Fruit fly (Drosophila melanogaster) whole organism, embryonic: ENCODE data around the gene tHMG1.

Source experiments
- Abd-B ChIP-seq: fragments of 200-800 bp; sonication (Bioruptor generic); optimal IDR thresholded peaks from 2 replicates; lab custom pipeline; 2018; ENCODE audit warnings: missing biosample characterization, mild to moderate bottlenecking, missing genetic modification characterization, moderate library complexity
- Atf6 ChIP-seq: fragments of 200-800 bp; sonication (Bioruptor generic); IDR thresholded peaks from 2 replicates; pipeline ENCODE4 v1.3.6; 2022; ENCODE audit warnings: missing biosample characterization, missing genetic modification characterization
- Blimp-1 ChIP-seq: fragments of 200-800 bp; sonication (Bioruptor generic); optimal IDR thresholded peaks from 3 replicates; lab custom pipeline; 2018; ENCODE audit warnings: missing biosample characterization, missing genetic modification characterization, mild to moderate bottlenecking, moderate library complexity, missing genetic modification reagents
- CG10274 ChIP-seq: fragments of 200-800 bp; sonication (Bioruptor generic); optimal IDR thresholded peaks from 3 replicates; lab custom pipeline; 2017; ENCODE audit warnings: missing biosample characterization, mild to moderate bottlenecking, missing genetic modification characterization
- CG10543 ChIP-seq: fragments of 200-800 bp; sonication (Bioruptor generic); optimal IDR thresholded peaks from 3 replicates; lab custom pipeline; 2017; ENCODE audit warnings: missing biosample characterization, mild to moderate bottlenecking, missing genetic modification characterization, moderate library complexity
- CG11695 ChIP-seq: fragments of 200-800 bp; sonication (Bioruptor generic); IDR thresholded peaks from 3 replicates; pipeline ENCODE4 v1.3.6; 2022; ENCODE audit warnings: missing biosample characterization, missing genetic modification characterization
- CG12659 ChIP-seq: fragments of 200-800 bp; sonication (Bioruptor generic); optimal IDR thresholded peaks from 3 replicates; lab custom pipeline; 2017; ENCODE audit warnings: mild to moderate bottlenecking, missing biosample characterization, missing genetic modification reagents, missing genetic modification characterization
- CG13296 ChIP-seq: fragments of 200-800 bp; sonication (Bioruptor generic); optimal IDR thresholded peaks from 3 replicates; lab custom pipeline; 2018; ENCODE audit warnings: missing biosample characterization, mild to moderate bottlenecking, missing genetic modification characterization
- CG13894 ChIP-seq: fragments of 200-800 bp; sonication (Bioruptor generic); optimal IDR thresholded peaks from 3 replicates; lab custom pipeline; 2018; ENCODE audit warnings: missing biosample characterization, mild to moderate bottlenecking, missing genetic modification characterization, moderate library complexity
- CG1529 ChIP-seq: fragments of 200-800 bp; sonication (Bioruptor generic); optimal IDR thresholded peaks from 3 replicates; lab custom pipeline; 2018; ENCODE audit warnings: missing biosample characterization, missing genetic modification characterization
- CG1603 ChIP-seq: fragments of 200-800 bp; sonication (Bioruptor generic); optimal IDR thresholded peaks from 2 replicates; lab custom pipeline; 2019; ENCODE audit warnings: missing biosample characterization, mild to moderate bottlenecking, missing genetic modification characterization, moderate library complexity
- CG18476 ChIP-seq: fragments of 200-800 bp; sonication (Bioruptor generic); optimal IDR thresholded peaks from 2 replicates; lab custom pipeline; 2016; ENCODE audit warnings: missing biosample characterization, mild to moderate bottlenecking, missing genetic modification characterization
- CG18599 ChIP-seq: fragments of 200-800 bp; sonication (Bioruptor generic); optimal IDR thresholded peaks from 3 replicates; lab custom pipeline; 2017; ENCODE audit warnings: missing biosample characterization, missing genetic modification characterization, mild to moderate bottlenecking, moderate library complexity, missing genetic modification reagents
- CG34376 ChIP-seq: fragments of 200-800 bp; sonication (Bioruptor generic); optimal IDR thresholded peaks from 2 replicates; lab custom pipeline; 2018; ENCODE audit warnings: missing biosample characterization, mild to moderate bottlenecking, missing genetic modification characterization
- CG4854 ChIP-seq: fragments of 200-800 bp; sonication (Bioruptor generic); optimal IDR thresholded peaks from 2 replicates; lab custom pipeline; 2016; ENCODE audit warnings: missing biosample characterization, missing genetic modification characterization, inconsistent platforms
- CG6272 ChIP-seq: fragments of 200-800 bp; sonication (Bioruptor generic); IDR thresholded peaks from 2 replicates; pipeline ENCODE4 v1.3.6; 2022; ENCODE audit warnings: missing biosample characterization, missing genetic modification characterization
- CG6765 ChIP-seq: fragments of 200-800 bp; sonication (Bioruptor generic); optimal IDR thresholded peaks from 3 replicates; lab custom pipeline; 2017; ENCODE audit warnings: missing biosample characterization, mild to moderate bottlenecking, missing genetic modification characterization
- CG7839 ChIP-seq: fragments of 200-800 bp; sonication (Bioruptor generic); optimal IDR thresholded peaks from 3 replicates; lab custom pipeline; 2018; ENCODE audit warnings: missing biosample characterization, mild to moderate bottlenecking, missing genetic modification characterization, moderate library complexity
- CG9727 ChIP-seq: fragments of 200-800 bp; sonication (Bioruptor generic); optimal IDR thresholded peaks from 3 replicates; lab custom pipeline; 2017; ENCODE audit warnings: missing biosample characterization, mild to moderate bottlenecking, missing genetic modification characterization
- Chrac-16 ChIP-seq: fragments of 200-800 bp; sonication (Bioruptor generic); optimal IDR thresholded peaks from 3 replicates; lab custom pipeline; 2016; ENCODE audit warnings: missing biosample characterization, missing genetic modification characterization
- Dbx ChIP-seq: fragments of 200-800 bp; sonication (Bioruptor generic); IDR thresholded peaks from 3 replicates; pipeline ENCODE4 v1.3.6; 2022; ENCODE audit warnings: missing biosample characterization, missing genetic modification characterization
- Dip2 ChIP-seq: fragments of 200-800 bp; sonication (Bioruptor generic); IDR thresholded peaks from 2 replicates; pipeline ENCODE4 v1.3.6; 2022; ENCODE audit warnings: missing biosample characterization, missing genetic modification characterization
- Doc3 ChIP-seq: fragments of 200-800 bp; sonication (Bioruptor generic); IDR thresholded peaks from 3 replicates; pipeline ENCODE4 v1.3.6; 2022; ENCODE audit warnings: missing biosample characterization, missing genetic modification characterization; ENCODE audit not compliant: partially characterized antibody
- Dref ChIP-seq: fragments of 200-800 bp; sonication (Bioruptor generic); IDR thresholded peaks from 2 replicates; pipeline ENCODE4 v1.3.6; 2022; ENCODE audit warnings: missing biosample characterization, missing genetic modification characterization
- E2f2 ChIP-seq: fragments of 200-800 bp; sonication (Bioruptor generic); IDR thresholded peaks from 2 replicates; pipeline ENCODE4 v1.3.6; 2022; ENCODE audit warnings: missing biosample characterization, missing genetic modification characterization
- Ets65A ChIP-seq: fragments of 200-800 bp; sonication (Bioruptor generic); peaks from one replicate; lab custom pipeline; 2016; ENCODE audit warnings: missing biosample characterization, missing genetic modification characterization
- Kr ChIP-seq: fragments of 200-800 bp; sonication (Bioruptor generic); optimal IDR thresholded peaks from 2 replicates; lab custom pipeline; 2017; ENCODE audit warnings: missing biosample characterization, mild to moderate bottlenecking, missing genetic modification characterization
- Lim3 ChIP-seq: fragments of 200-800 bp; sonication (Bioruptor generic); IDR thresholded peaks from 2 replicates; pipeline ENCODE4 v1.3.6; 2022; ENCODE audit warnings: missing biosample characterization, missing genetic modification characterization
- Nf-YB ChIP-seq: fragments of 200-800 bp; sonication (Bioruptor generic); optimal IDR thresholded peaks from 3 replicates; lab custom pipeline; 2019; ENCODE audit warnings: missing biosample characterization, mild to moderate bottlenecking, missing genetic modification characterization, moderate library complexity
- Nf-YC ChIP-seq: fragments of 200-800 bp; optimal IDR thresholded peaks from 3 replicates; lab custom pipeline; 2019; ENCODE audit warnings: missing biosample characterization, mild to moderate bottlenecking, missing genetic modification characterization, moderate library complexity
- Scr ChIP-seq: fragments of 200-800 bp; sonication (Bioruptor generic); IDR thresholded peaks from 2 replicates; pipeline ENCODE4 v1.3.6; 2022; ENCODE audit warnings: missing biosample characterization, missing genetic modification characterization; ENCODE audit not compliant: partially characterized antibody
- Taf1 ChIP-seq: fragments of 200-800 bp; sonication (Bioruptor generic); IDR thresholded peaks from 2 replicates; pipeline ENCODE4 v1.3.6; 2022; ENCODE audit warnings: missing biosample characterization, missing genetic modification characterization
- Xbp1 ChIP-seq: fragments of 200-800 bp; sonication (Bioruptor generic); optimal IDR thresholded peaks from 3 replicates; lab custom pipeline; 2016; ENCODE audit warnings: missing biosample characterization, mild to moderate bottlenecking, missing genetic modification characterization
- bbx ChIP-seq: fragments of 200-800 bp; sonication (Bioruptor generic); IDR thresholded peaks from 2 replicates; pipeline ENCODE4 v1.3.6; 2022; ENCODE audit warnings: missing biosample characterization, missing genetic modification characterization; ENCODE audit not compliant: partially characterized antibody
- cato ChIP-seq: fragments of 200-800 bp; sonication (Bioruptor generic); optimal IDR thresholded peaks from 2 replicates; lab custom pipeline; 2016; ENCODE audit warnings: missing biosample characterization, missing genetic modification characterization, borderline replicate concordance
- ci ChIP-seq: fragments of 200-800 bp; sonication (Bioruptor generic); IDR thresholded peaks from 3 replicates; pipeline ENCODE4 v1.3.6; 2022; ENCODE audit warnings: missing biosample characterization, missing genetic modification characterization
- croc ChIP-seq: fragments of 200-800 bp; sonication (Bioruptor generic); conservative IDR thresholded peaks from 3 replicates; pipeline ENCODE4 v1.3.6; 2022; ENCODE audit warnings: missing biosample characterization, missing genetic modification characterization
- eyg ChIP-seq: fragments of 200-800 bp; sonication (Bioruptor generic); optimal IDR thresholded peaks from 3 replicates; lab custom pipeline; 2016; ENCODE audit warnings: missing biosample characterization, missing genetic modification characterization
- fd102C ChIP-seq: fragments of 200-800 bp; sonication (Bioruptor generic); optimal IDR thresholded peaks from 2 replicates; lab custom pipeline; 2018; ENCODE audit warnings: missing biosample characterization, mild to moderate bottlenecking, missing genetic modification characterization, moderate library complexity
- kay ChIP-seq: fragments of 200-800 bp; sonication (Bioruptor generic); optimal IDR thresholded peaks from 2 replicates; lab custom pipeline; 2016; ENCODE audit warnings: missing biosample characterization, missing genetic modification characterization
- lilli ChIP-seq: fragments of 200-800 bp; sonication (Bioruptor generic); optimal IDR thresholded peaks from 3 replicates; lab custom pipeline; 2016; ENCODE audit warnings: missing biosample characterization, missing genetic modification characterization
- oc ChIP-seq: fragments of 200-800 bp; sonication (Bioruptor generic); optimal IDR thresholded peaks from 2 replicates; lab custom pipeline; 2018; ENCODE audit warnings: missing biosample characterization, mild to moderate bottlenecking, missing genetic modification characterization, moderate library complexity
- salm ChIP-seq: fragments of 200-800 bp; sonication (Bioruptor generic); optimal IDR thresholded peaks from 2 replicates; lab custom pipeline; 2018; ENCODE audit warnings: missing biosample characterization, mild to moderate bottlenecking, missing genetic modification characterization
- tgo ChIP-seq: fragments of 200-800 bp; sonication (Bioruptor generic); IDR thresholded peaks from 3 replicates; pipeline ENCODE4 v1.3.6; 2022; ENCODE audit warnings: missing biosample characterization, missing genetic modification characterization
- unc-4 ChIP-seq: fragments of 200-800 bp; sonication (Bioruptor generic); IDR thresholded peaks from 2 replicates; pipeline ENCODE4 v1.3.6; 2022; ENCODE audit warnings: missing biosample characterization, missing genetic modification characterization; ENCODE audit not compliant: partially characterized antibody
- unpg ChIP-seq: fragments of 200-800 bp; sonication (Bioruptor generic); optimal IDR thresholded peaks from 3 replicates; lab custom pipeline; 2018; ENCODE audit warnings: missing biosample characterization, mild to moderate bottlenecking, missing genetic modification characterization, moderate library complexity
- usp ChIP-seq: fragments of >200 bp; optimal IDR thresholded peaks from 2 replicates; lab custom pipeline; 2017; ENCODE audit warnings: missing biosample characterization, missing genetic modification characterization
- wdn ChIP-seq: fragments of 200-800 bp; sonication (Bioruptor generic); IDR thresholded peaks from 2 replicates; pipeline ENCODE4 v1.3.6; 2022; ENCODE audit warnings: missing biosample characterization, missing genetic modification characterization
- wek ChIP-seq: fragments of 200-800 bp; sonication (Bioruptor generic); optimal IDR thresholded peaks from 3 replicates; lab custom pipeline; 2018; ENCODE audit warnings: missing biosample characterization, mild to moderate bottlenecking, missing genetic modification characterization, moderate library complexity
- wor ChIP-seq: fragments of 200-800 bp; sonication (Bioruptor generic); IDR thresholded peaks from 2 replicates; pipeline ENCODE4 v1.3.6; 2022; ENCODE audit warnings: missing biosample characterization, missing genetic modification characterization

The tHMG1 gene

dm6 chr3R:22464611-22465113 is 27.0 kb upstream of the tHMG1 start, which contains the start of gene CG7054 (continued):
- TF ChIP-seq Atf6: peak; percentile 42; the same call in 1 of the 2 replicates
- 0 out of 2 replicates have a peak, but pooled peaks have one; percentile 10 for TF ChIP-seq Scr (GFP tag; lab: Robert Waterston, UW)
- no peak for TF ChIP-seq CG12659 (GFP tag; lab: Kevin White, UChicago)
- TF ChIP-seq Dip2 (GFP tag; lab: Robert Waterston, UW): no peak
- TF ChIP-seq CG13894 (tag; lab: Kevin White, UChicago): peak; percentile 88
- no peak for TF ChIP-seq CG6272
- peak; percentile 27 for TF ChIP-seq CG18599 (GFP tag; lab: Kevin White, UChicago)
- peak; percentile 42; the same call in 1 of the 3 replicates for TF ChIP-seq ci (GFP tag; lab: Robert Waterston, UW)
- peak; percentile 90 for TF ChIP-seq kay (GFP tag; lab: Kevin White, UChicago)
- TF ChIP-seq Ets65A (GFP tag; lab: Kevin White, UChicago): no peak
- peak; percentile 53 for TF ChIP-seq CG7839 (tag; lab: Kevin White, UChicago)
- peak; percentile 29; the same call in 1 of the 2 replicates for TF ChIP-seq E2f2
- peak; percentile 32 for TF ChIP-seq Abd-B (GFP tag; lab: Kevin White, UChicago)
- peak; percentile 70 for TF ChIP-seq CG18476
- TF ChIP-seq unpg: peak; percentile 22
- TF ChIP-seq Taf1 (GFP tag; lab: Robert Waterston, UW): no peak
- TF ChIP-seq Nf-YB: peak; percentile 29
- no peak for TF ChIP-seq fd102C (GFP tag; lab: Kevin White, UChicago)
- no peak for TF ChIP-seq bbx
- peak; percentile 9 for TF ChIP-seq wek (GFP tag; lab: Kevin White, UChicago)
- no peak for TF ChIP-seq wdn
- TF ChIP-seq lilli (GFP tag; lab: Kevin White, UChicago): peak; percentile 39
- TF ChIP-seq wor (GFP tag; lab: Robert Waterston, UW): no peak
- no peak for TF ChIP-seq Lim3 (GFP tag; lab: Robert Waterston, UW)
- TF ChIP-seq Dbx (GFP tag; lab: Robert Waterston, UW): 0 out of 3 replicates have a peak, but pooled peaks have one; percentile 23
- TF ChIP-seq Kr (GFP tag; lab: Kevin White, UChicago): no peak
- peak; percentile 91 for TF ChIP-seq CG34376 (GFP tag; lab: Kevin White, UChicago)
- no peak for TF ChIP-seq croc (GFP tag; lab: Robert Waterston, UW)
- peak; percentile 31 for TF ChIP-seq CG6765 (GFP tag; lab: Kevin White, UChicago)
- TF ChIP-seq CG4854: no peak
- TF ChIP-seq unc-4 (GFP tag; lab: Robert Waterston, UW): no peak
- no peak for TF ChIP-seq CG1529 (GFP tag; lab: Kevin White, UChicago)
- TF ChIP-seq tgo (GFP tag; lab: Robert Waterston, UW): no peak
- TF ChIP-seq Doc3 (GFP tag; lab: Robert Waterston, UW): 0 out of 3 replicates have a peak, but pooled peaks have one; percentile 18
- TF ChIP-seq oc (tag; lab: Kevin White, UChicago): peak; percentile 9
- TF ChIP-seq CG9727 (GFP tag; lab: Kevin White, UChicago): no peak
- TF ChIP-seq CG10543: peak; percentile 56
- TF ChIP-seq usp (GFP tag; lab: Kevin White, UChicago): no peak
- TF ChIP-seq CG13296 (GFP tag; lab: Kevin White, UChicago): peak; percentile 45
- peak; percentile 84 for TF ChIP-seq CG10274 (GFP tag; lab: Kevin White, UChicago)
- no peak for TF ChIP-seq Blimp-1 (GFP tag; lab: Kevin White, UChicago)
- no peak for TF ChIP-seq Chrac-16 (GFP tag; lab: Kevin White, UChicago)
- no peak for TF ChIP-seq cato (GFP tag; lab: Kevin White, UChicago)
- TF ChIP-seq Nf-YC: peak; percentile 3
- no peak for TF ChIP-seq eyg
- TF ChIP-seq salm (tag; lab: Kevin White, UChicago): peak; percentile 42
- TF ChIP-seq CG11695 (GFP tag; lab: Robert Waterston, UW): 0 out of 3 replicates have a peak, but pooled peaks have one; percentile 24
- TF ChIP-seq Dref: no peak
- TF ChIP-seq Xbp1 (GFP tag; lab: Kevin White, UChicago): peak; percentile 10
- TF ChIP-seq CG1603 (tag; lab: Kevin White, UChicago): peak; percentile 32
